Fruit fly (Drosophila melanogaster) whole organism: ENCODE measurements around the gene CG33110.
A peak's percentile ranks its signal among the peaks of the same experiment; 100 is the strongest.

Experiments
- CG8478 ChIP-seq: fragments of >200 bp; optimal IDR thresholded peaks from 2 replicates; lab custom pipeline; 2018; ENCODE audit warnings: inconsistent platforms
- Dll ChIP-seq: fragments of >200 bp; optimal IDR thresholded peaks from 2 replicates; lab custom pipeline; 2017
- EcR ChIP-seq, 2 experiments: fragments of >200 bp; optimal IDR thresholded peaks; 2 replicates each; lab custom pipeline; 2017; ENCODE audit warnings: missing biosample characterization in 2 of 2, missing genetic modification characterization in 2 of 2, missing genetic modification reagents in 2 of 2
- pan ChIP-seq: fragments of >200 bp; optimal IDR thresholded peaks from 2 replicates; lab custom pipeline; 2017
- psq ChIP-seq: fragments of >200 bp; optimal IDR thresholded peaks from 2 replicates; lab custom pipeline; 2017
- usp ChIP-seq: fragments of >200 bp; optimal IDR thresholded peaks from 2 replicates; lab custom pipeline; 2017; ENCODE audit warnings: missing biosample characterization, missing genetic modification characterization, mixed read lengths

CG33110 gene

dm6 chr3R:22576096-22576697 lies 6.2 kb downstream of the CG33110 start:
- TF ChIP-seq Dll (lab: Kevin White, UChicago) (no peak), CG8478 (lab: Kevin White, UChicago) (no peak), pan (lab: Kevin White, UChicago) (no peak), usp (GFP tag; lab: Kevin White, UChicago) (no peak), psq (lab: Kevin White, UChicago) (no peak), EcR (GFP tag; optimal IDR thresholded peaks at IDR 0.05; lab: Kevin White, UChicago) (no peak)

DNA sequence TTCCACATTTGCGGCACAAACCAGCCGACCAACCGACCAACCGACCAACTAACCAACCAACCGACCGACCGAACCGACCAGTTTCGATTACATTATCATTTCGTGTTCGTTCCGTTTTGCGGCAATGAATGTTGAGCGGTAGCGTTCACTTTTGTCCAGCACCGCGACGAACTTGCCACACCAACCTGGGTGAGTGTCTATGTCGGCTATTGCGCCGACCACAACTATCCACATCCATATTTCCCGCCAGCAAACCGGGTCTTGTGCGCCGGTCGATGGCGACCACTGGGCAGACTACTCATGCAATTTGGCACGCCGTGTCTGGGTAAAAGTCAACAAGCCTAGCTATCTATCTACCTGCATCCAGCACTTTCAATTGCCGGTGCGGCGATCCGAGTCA lies 7.0 kb downstream of the CG33110 start:
- TF ChIP-seq EcR (GFP tag; optimal IDR thresholded peaks at IDR 0.05; lab: Kevin White, UChicago) = no peak
- TF ChIP-seq pan (lab: Kevin White, UChicago) = no peak
- no peak for TF ChIP-seq CG8478 (lab: Kevin White, UChicago)
- no peak for TF ChIP-seq psq (lab: Kevin White, UChicago)
- TF ChIP-seq Dll (lab: Kevin White, UChicago) = no peak
- no peak for TF ChIP-seq usp (GFP tag; lab: Kevin White, UChicago)

- no peak for TF ChIP-seq EcR (GFP tag; optimal IDR thresholded peaks at IDR 0.05; lab: Kevin White, UChicago)
- no peak for TF ChIP-seq Dll (lab: Kevin White, UChicago)
- TF ChIP-seq CG8478 (lab: Kevin White, UChicago) = no peak
- TF ChIP-seq psq (lab: Kevin White, UChicago) = no peak
- no peak for TF ChIP-seq pan (lab: Kevin White, UChicago)
- TF ChIP-seq usp (GFP tag; lab: Kevin White, UChicago) = no peak
Measured at dm6 chr3R:22580546-22580945, 10.6 kb downstream of the CG33110 start, which contains the start of gene CSN6. Gene CSN6, plus strand, starts transcription at chr3R:22580773.

DNA sequence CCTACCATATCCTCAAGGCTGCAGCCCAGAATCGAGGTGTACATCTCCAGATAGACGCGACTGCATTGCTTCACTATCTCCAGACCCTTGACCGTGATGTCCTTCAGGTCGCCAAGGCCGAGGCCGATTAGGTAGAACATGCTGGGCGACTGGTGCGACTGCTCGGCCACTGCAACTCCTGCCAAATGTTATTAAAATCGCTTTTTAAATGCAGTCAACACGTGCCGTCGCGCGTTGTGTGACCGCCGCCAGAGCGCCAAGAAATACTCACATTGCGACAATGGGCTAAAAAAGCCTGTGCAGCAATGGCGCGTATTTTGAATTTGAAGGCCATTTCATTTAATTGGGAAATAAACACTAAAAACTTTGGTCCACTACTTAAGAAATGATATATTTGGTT lies 13.0 kb downstream of the CG33110 start, which contains the start of gene Dph5:
TSS of gene Dph5 (minus strand) at position 245 of the 400 bp plus-strand sequence.
- no peak for TF ChIP-seq Dll (lab: Kevin White, UChicago)
- TF ChIP-seq EcR (GFP tag; optimal IDR thresholded peaks at IDR 0.05; lab: Kevin White, UChicago) = no peak
- TF ChIP-seq pan (lab: Kevin White, UChicago) = no peak
- TF ChIP-seq usp (GFP tag; lab: Kevin White, UChicago) = no peak
- TF ChIP-seq CG8478 (lab: Kevin White, UChicago) = no peak
- TF ChIP-seq psq (lab: Kevin White, UChicago) = no peak

DNA sequence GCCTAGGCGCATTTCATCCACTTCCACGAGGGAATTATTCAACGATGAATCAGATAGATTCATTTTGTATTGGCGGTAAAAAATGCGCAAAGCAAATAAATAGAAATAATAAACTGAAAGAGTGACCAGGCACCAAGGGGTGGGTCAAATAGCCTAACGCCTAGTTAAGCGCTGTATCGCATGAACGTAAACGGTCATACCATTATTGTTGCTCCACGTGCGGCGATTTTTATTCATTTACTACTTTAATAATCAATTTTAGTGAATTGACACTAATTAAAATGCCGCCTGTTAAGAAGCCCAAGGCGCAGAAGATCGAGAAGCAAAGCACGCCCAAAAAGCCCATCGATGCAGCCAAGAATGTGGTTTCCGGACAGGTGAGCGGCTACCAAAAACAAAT lies 14.6 kb downstream of the CG33110 start, which contains the start of the genes CG33107 and CG6937:
TSS of gene CG33107 (minus strand) at position 137 of the 400 bp plus-strand sequence.
TSS of gene CG6937 (plus strand) at position 192 of the 400 bp plus-strand sequence.
- TF ChIP-seq psq (lab: Kevin White, UChicago) = no peak
- no peak for TF ChIP-seq usp (GFP tag; lab: Kevin White, UChicago)
- TF ChIP-seq Dll (lab: Kevin White, UChicago) = no peak
- no peak for TF ChIP-seq EcR (GFP tag; optimal IDR thresholded peaks at IDR 0.05; lab: Kevin White, UChicago)
- TF ChIP-seq CG8478 (lab: Kevin White, UChicago) = no peak
- TF ChIP-seq pan (lab: Kevin White, UChicago) = no peak

- TF ChIP-seq pan (lab: Kevin White, UChicago) (no peak), Dll (lab: Kevin White, UChicago) (no peak), psq (lab: Kevin White, UChicago) (no peak), usp (GFP tag; lab: Kevin White, UChicago) (no peak), EcR (GFP tag; optimal IDR thresholded peaks at IDR 0.05; lab: Kevin White, UChicago) (no peak), CG8478 (lab: Kevin White, UChicago) (no peak)
Measured at dm6 chr3R:22586525-22586924, 16.5 kb downstream of the CG33110 start, which contains the start of gene btn. Gene btn, minus strand, starts transcription at chr3R:22586625.

DNA sequence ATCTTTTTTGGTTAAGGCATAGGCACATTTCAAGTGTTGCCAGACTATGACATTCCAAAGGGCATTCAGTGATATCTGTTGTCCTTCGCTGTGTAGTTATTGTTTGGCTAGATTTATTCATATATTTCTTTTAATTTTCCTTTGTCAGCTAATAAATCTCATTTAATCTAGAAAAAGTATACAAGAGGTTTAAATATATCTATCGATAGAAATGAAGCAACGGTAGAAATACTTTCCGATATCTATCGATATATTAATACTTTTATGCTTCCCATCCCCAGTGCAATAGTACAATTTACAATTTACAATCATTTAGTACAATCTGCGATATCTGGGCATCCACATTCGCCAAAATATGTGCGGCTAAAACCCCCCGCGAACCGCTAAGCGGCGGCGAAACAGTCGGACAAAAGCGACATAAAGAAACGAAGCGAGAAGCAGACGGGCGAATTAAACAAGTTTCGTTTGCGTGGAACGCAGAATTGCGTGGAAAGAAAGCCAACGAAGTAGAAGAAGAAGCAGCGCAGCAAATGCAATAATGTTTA lies 17.5 kb downstream of the CG33110 start, which contains the start of gene Efa6:
TSS of gene Efa6 (plus strand) at position 337 of the 545 bp plus-strand sequence.
- no peak for TF ChIP-seq Dll (lab: Kevin White, UChicago)
- no peak for TF ChIP-seq EcR (GFP tag; optimal IDR thresholded peaks at IDR 0.05; lab: Kevin White, UChicago)
- no peak for TF ChIP-seq usp (GFP tag; lab: Kevin White, UChicago)
- no peak for TF ChIP-seq CG8478 (lab: Kevin White, UChicago)
- no peak for TF ChIP-seq pan (lab: Kevin White, UChicago)
- TF ChIP-seq psq (lab: Kevin White, UChicago) = no peak

- TF ChIP-seq pan (lab: Kevin White, UChicago) (no peak), EcR (GFP tag; optimal IDR thresholded peaks at IDR 0.05; lab: Kevin White, UChicago) (no peak), Dll (lab: Kevin White, UChicago) (no peak), CG8478 (lab: Kevin White, UChicago) (no peak)
Measured at dm6 chr3R:22588756-22589155, 18.8 kb downstream of the CG33110 start.

DNA sequence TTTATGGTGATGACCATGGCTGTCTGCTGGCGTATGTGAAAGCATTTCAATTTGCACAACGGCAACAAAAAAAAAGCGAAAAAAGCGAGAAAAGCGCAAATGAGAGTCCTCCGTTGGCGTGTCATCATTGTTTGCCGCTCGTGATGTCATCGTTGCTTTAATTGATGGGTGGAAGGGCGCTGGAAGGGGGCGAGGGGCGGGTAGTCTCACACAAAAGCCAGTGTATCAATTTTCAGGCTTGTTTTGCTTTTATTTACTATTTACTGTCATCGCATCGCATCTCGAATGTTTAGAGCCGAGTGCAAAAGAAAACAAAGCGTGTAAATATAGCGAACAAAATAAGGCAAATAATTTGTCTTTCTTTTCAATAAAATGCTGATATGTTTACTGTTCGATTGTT lies 19.3 kb downstream of the CG33110 start:
- no peak for TF ChIP-seq usp (GFP tag; lab: Kevin White, UChicago)
- no peak for TF ChIP-seq CG8478 (lab: Kevin White, UChicago)
- no peak for TF ChIP-seq psq (lab: Kevin White, UChicago)
- no peak for TF ChIP-seq Dll (lab: Kevin White, UChicago)
- no peak for TF ChIP-seq EcR (GFP tag; optimal IDR thresholded peaks at IDR 0.05; lab: Kevin White, UChicago)
- no peak for TF ChIP-seq pan (lab: Kevin White, UChicago)

- no peak for TF ChIP-seq CG8478 (lab: Kevin White, UChicago)
- TF ChIP-seq Dll (lab: Kevin White, UChicago) = no peak
- no peak for TF ChIP-seq EcR (GFP tag; optimal IDR thresholded peaks at IDR 0.05; lab: Kevin White, UChicago)
- no peak for TF ChIP-seq usp (GFP tag; lab: Kevin White, UChicago)
- TF ChIP-seq pan (lab: Kevin White, UChicago) = peak; percentile 80
Measured at dm6 chr3R:22590668-22591275, 20.8 kb downstream of the CG33110 start.

DNA sequence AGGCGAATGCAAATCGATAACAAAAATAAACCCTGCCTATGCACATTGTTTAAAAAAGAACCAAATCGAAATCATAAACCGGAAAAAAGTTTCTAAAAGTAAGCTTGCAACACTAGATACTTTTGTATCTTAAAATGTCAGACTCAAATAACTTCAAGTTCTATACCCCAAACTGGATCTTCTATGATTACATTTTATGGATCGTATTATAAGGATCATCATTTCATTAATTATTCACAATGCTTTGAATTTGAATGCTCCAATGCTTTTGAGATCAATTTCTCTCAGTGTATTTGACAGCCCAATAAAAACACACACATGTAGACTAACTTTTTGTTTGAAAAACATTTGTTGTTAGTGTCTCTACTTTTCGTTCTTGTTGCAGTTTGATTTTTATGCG lies 24.3 kb downstream of the CG33110 start:
- TF ChIP-seq EcR (GFP tag; optimal IDR thresholded peaks at IDR 0.05; lab: Kevin White, UChicago) (no peak), usp (GFP tag; lab: Kevin White, UChicago) (no peak), psq (lab: Kevin White, UChicago) (no peak), CG8478 (lab: Kevin White, UChicago) (no peak), Dll (lab: Kevin White, UChicago) (no peak), pan (lab: Kevin White, UChicago) (no peak)
